Worm (Caenorhabditis elegans) whole organism, mixed stage, embryonic: ENCODE measurements around the gene K11H12.6.

Experiments
- blmp-1 ChIP-seq: fragments of 150-350 bp; optimal IDR thresholded peaks from 2 replicates; lab custom pipeline; 2014; ENCODE audit warnings: missing biosample characterization, missing genetic modification characterization
- ceh-43 ChIP-seq: fragments of 200-800 bp; sonication (Bioruptor generic); optimal IDR thresholded peaks from 2 replicates; lab custom pipeline; 2018; ENCODE audit warnings: mild to moderate bottlenecking, missing genetic modification characterization, moderate library complexity, missing compliant biosample characterization
- ces-1 ChIP-seq: fragments of 150-350 bp; optimal IDR thresholded peaks from 2 replicates; lab custom pipeline; 2014; ENCODE audit warnings: missing biosample characterization, missing genetic modification reagents, missing genetic modification characterization
- elt-1 ChIP-seq: sonication (generic microtip); optimal IDR thresholded peaks from 2 replicates; lab custom pipeline; 2017; ENCODE audit warnings: missing genetic modification characterization, mild to moderate bottlenecking, missing compliant biosample characterization, antibody characterized with exemption, moderate library complexity, borderline replicate concordance; ENCODE audit not compliant: insufficient read depth
- lin-13 ChIP-seq: fragments of 150-350 bp; optimal IDR thresholded peaks from 2 replicates; lab custom pipeline; 2014; ENCODE audit warnings: missing biosample characterization, missing genetic modification characterization
- lsy-2 ChIP-seq: fragments of 150-350 bp; optimal IDR thresholded peaks from 2 replicates; lab custom pipeline; 2014; ENCODE audit warnings: missing biosample characterization, missing genetic modification characterization
- nhr-12 ChIP-seq: fragments of 150-350 bp; optimal IDR thresholded peaks from 2 replicates; lab custom pipeline; 2014; ENCODE audit warnings: missing biosample characterization, missing genetic modification characterization
- nhr-237 ChIP-seq: fragments of 150-350 bp; optimal IDR thresholded peaks from 2 replicates; lab custom pipeline; 2014; ENCODE audit warnings: missing biosample characterization, missing genetic modification characterization
- nhr-28 ChIP-seq: fragments of 150-350 bp; optimal IDR thresholded peaks from 2 replicates; lab custom pipeline; 2014; ENCODE audit warnings: missing biosample characterization, missing genetic modification characterization
- sem-2 ChIP-seq: fragments of 200-800 bp; sonication (Bioruptor generic); optimal IDR thresholded peaks from 2 replicates; lab custom pipeline; 2018; ENCODE audit warnings: mild to moderate bottlenecking, missing genetic modification characterization, missing compliant biosample characterization
- unc-39 ChIP-seq: fragments of 150-350 bp; optimal IDR thresholded peaks from 2 replicates; lab custom pipeline; 2014; ENCODE audit warnings: missing biosample characterization, missing genetic modification characterization
- unc-62 ChIP-seq: fragments of 150-350 bp; optimal IDR thresholded peaks from 2 replicates; lab custom pipeline; 2014; ENCODE audit warnings: missing biosample characterization, missing genetic modification reagents, missing genetic modification characterization
- ztf-11 ChIP-seq: fragments of 150-350 bp; optimal IDR thresholded peaks from 2 replicates; lab custom pipeline; 2014; ENCODE audit warnings: missing biosample characterization, missing genetic modification characterization

ce11 chrIV:684197-684596 lies 17.1 kb downstream of the K11H12.6 start, which contains the start of gene cutl-28:
- TF ChIP-seq lin-13 (tag; lab: Kevin White, UChicago) (no peak), nhr-12 (tag; lab: Kevin White, UChicago) (no peak), nhr-28 (tag; lab: Kevin White, UChicago) (no peak), unc-39 (tag; lab: Kevin White, UChicago) (no peak), nhr-237 (tag; lab: Kevin White, UChicago) (no peak), lsy-2 (no peak), elt-1 (tag; lab: Kevin White, UChicago) (no peak), blmp-1 (no peak), ceh-43 (no peak), sem-2 (no peak), unc-62 (GFP tag; lab: Kevin White, UChicago) (no peak), ztf-11 (no peak), ces-1 (GFP tag; lab: Kevin White, UChicago) (no peak)
